Fruit fly (Drosophila melanogaster) whole organism, pupa: ENCODE measurements around the gene CG42268.

Experiments used
- CG10348 ChIP-seq: fragments of 200-800 bp; sonication (Bioruptor generic); IDR thresholded peaks from 2 replicates; pipeline ENCODE4 v1.3.6; 2022; ENCODE audit warnings: missing biosample characterization, missing genetic modification characterization
- CG12605 ChIP-seq: fragments of 200-800 bp; sonication (Bioruptor generic); IDR thresholded peaks from 2 replicates; pipeline ENCODE4 v1.3.6; 2022; ENCODE audit warnings: missing biosample characterization, missing genetic modification characterization
- CG13204 ChIP-seq: fragments of 200-800 bp; sonication (Bioruptor generic); optimal IDR thresholded peaks from 2 replicates; lab custom pipeline; 2018; ENCODE audit warnings: missing biosample characterization, mild to moderate bottlenecking, missing genetic modification characterization, moderate library complexity
- CG14655 ChIP-seq: fragments of 200-800 bp; sonication (Bioruptor generic); optimal IDR thresholded peaks from 3 replicates; lab custom pipeline; 2017; ENCODE audit warnings: mild to moderate bottlenecking, missing biosample characterization, missing genetic modification reagents, missing genetic modification characterization
- CG15710 ChIP-seq: fragments of 200-800 bp; sonication (Bioruptor generic); optimal IDR thresholded peaks from 2 replicates; lab custom pipeline; 2018; ENCODE audit warnings: missing biosample characterization, mild to moderate bottlenecking, missing genetic modification characterization, moderate library complexity
- CG17806 ChIP-seq: fragments of 200-800 bp; sonication (Bioruptor generic); optimal IDR thresholded peaks from 2 replicates; lab custom pipeline; 2018; ENCODE audit warnings: missing biosample characterization, mild to moderate bottlenecking, missing genetic modification characterization, moderate library complexity
- CG32121 ChIP-seq: fragments of 200-800 bp; sonication (Bioruptor generic); IDR thresholded peaks from 2 replicates; pipeline ENCODE4 v1.3.6; 2022; ENCODE audit warnings: missing biosample characterization, missing genetic modification characterization
- CG34367 ChIP-seq: fragments of 200-800 bp; sonication (Bioruptor generic); optimal IDR thresholded peaks from 2 replicates; lab custom pipeline; 2018; ENCODE audit warnings: missing biosample characterization, mild to moderate bottlenecking, missing genetic modification characterization
- CG4496 ChIP-seq: fragments of 200-800 bp; sonication (Bioruptor generic); IDR thresholded peaks from 3 replicates; pipeline ENCODE4 v1.3.6; 2022; ENCODE audit warnings: missing biosample characterization, missing genetic modification characterization
- CG8159 ChIP-seq: fragments of 200-800 bp; sonication (Bioruptor generic); optimal IDR thresholded peaks from 3 replicates; lab custom pipeline; 2018; ENCODE audit warnings: missing biosample characterization, mild to moderate bottlenecking, missing genetic modification characterization, moderate library complexity
- CG8301 ChIP-seq: fragments of 200-800 bp; sonication (Bioruptor generic); optimal IDR thresholded peaks from 2 replicates; lab custom pipeline; 2018; ENCODE audit warnings: missing biosample characterization, mild to moderate bottlenecking, missing genetic modification characterization
- CG9948 ChIP-seq: fragments of 200-800 bp; sonication (Bioruptor generic); optimal IDR thresholded peaks from 2 replicates; lab custom pipeline; 2018; ENCODE audit warnings: missing biosample characterization, mild to moderate bottlenecking, missing genetic modification characterization, moderate library complexity
- D1 ChIP-seq: fragments of 200-800 bp; sonication (Bioruptor generic); optimal IDR thresholded peaks from 2 replicates; lab custom pipeline; 2018; ENCODE audit warnings: missing biosample characterization, mild to moderate bottlenecking, missing genetic modification characterization, moderate library complexity
- EcR ChIP-seq: fragments of 200-800 bp; sonication (Bioruptor generic); optimal IDR thresholded peaks from 3 replicates; lab custom pipeline; 2019; ENCODE audit warnings: missing biosample characterization, missing genetic modification characterization, mild to moderate bottlenecking, moderate library complexity, missing genetic modification reagents
- Ets98B ChIP-seq: fragments of 200-800 bp; sonication (Bioruptor generic); IDR thresholded peaks from 2 replicates; pipeline ENCODE4 v1.3.6; 2022; ENCODE audit warnings: missing biosample characterization, missing genetic modification characterization
- Pif1A ChIP-seq: fragments of 200-800 bp; sonication (Bioruptor generic); optimal IDR thresholded peaks from 3 replicates; lab custom pipeline; 2016; ENCODE audit warnings: missing biosample characterization, missing genetic modification characterization
- Pif1B ChIP-seq: fragments of 200-800 bp; sonication (Bioruptor generic); optimal IDR thresholded peaks from 3 replicates; lab custom pipeline; 2016; ENCODE audit warnings: missing biosample characterization, missing genetic modification characterization
- Snoo ChIP-seq: fragments of 200-800 bp; sonication (Bioruptor generic); optimal IDR thresholded peaks from 3 replicates; lab custom pipeline; 2017; ENCODE audit warnings: missing biosample characterization, mild to moderate bottlenecking, missing genetic modification characterization, inconsistent platforms
- fd96Ca ChIP-seq: fragments of 200-800 bp; sonication (Bioruptor generic); IDR thresholded peaks from 3 replicates; pipeline ENCODE4 v1.3.6; 2022; ENCODE audit warnings: missing biosample characterization, missing genetic modification characterization
- gl ChIP-seq: fragments of 200-800 bp; sonication (Bioruptor generic); optimal IDR thresholded peaks from 2 replicates; lab custom pipeline; 2018; ENCODE audit warnings: missing biosample characterization, mild to moderate bottlenecking, missing genetic modification characterization
- rn ChIP-seq: fragments of 200-800 bp; sonication (Bioruptor generic); IDR thresholded peaks from 2 replicates; pipeline ENCODE4 v1.3.6; 2022; ENCODE audit warnings: missing biosample characterization, missing genetic modification characterization

The CG42268 gene

DNA sequence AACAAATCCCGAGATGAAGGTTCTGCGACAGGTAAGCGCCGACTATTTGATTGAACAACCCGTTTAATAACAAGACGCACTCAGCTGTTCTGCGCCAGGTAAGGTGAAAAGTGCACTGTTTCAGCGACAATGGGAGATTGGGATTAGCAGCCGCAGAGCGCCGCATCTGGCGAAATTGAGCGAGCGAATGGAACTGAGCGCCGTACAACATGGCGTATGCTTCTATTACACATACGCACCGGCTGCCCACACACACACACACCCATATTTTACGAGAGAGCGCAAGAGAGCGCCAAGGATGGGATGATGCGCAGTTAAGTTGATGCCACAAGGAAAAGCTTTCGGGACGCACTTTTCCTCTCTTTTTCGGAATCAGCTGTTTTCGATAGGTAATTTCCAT lies 65.0 kb downstream of the CG42268 start:
- TF ChIP-seq CG14655 (GFP tag; lab: Kevin White, UChicago) (no peak), gl (tag; lab: Kevin White, UChicago) (no peak), CG32121 (GFP tag; lab: Robert Waterston, UW) (no peak), CG34367 (tag; lab: Kevin White, UChicago) (no peak), Snoo (tag; lab: Kevin White, UChicago) (no peak), Pif1A (GFP tag; lab: Kevin White, UChicago) (no peak)

- TF ChIP-seq CG17806 (tag; lab: Kevin White, UChicago) (no peak), Ets98B (no peak), CG34367 (tag; lab: Kevin White, UChicago) (no peak), CG12605 (GFP tag; lab: Robert Waterston, UW) (no peak), Pif1A (GFP tag; lab: Kevin White, UChicago) (no peak), CG14655 (GFP tag; lab: Kevin White, UChicago) (no peak), CG10348 (GFP tag; lab: Robert Waterston, UW) (no peak), CG13204 (GFP tag; lab: Kevin White, UChicago) (no peak), CG9948 (no peak), Pif1B (no peak)
Observed at dm6 chr3L:9694867-9695236, 65.3 kb downstream of the CG42268 start.

DNA sequence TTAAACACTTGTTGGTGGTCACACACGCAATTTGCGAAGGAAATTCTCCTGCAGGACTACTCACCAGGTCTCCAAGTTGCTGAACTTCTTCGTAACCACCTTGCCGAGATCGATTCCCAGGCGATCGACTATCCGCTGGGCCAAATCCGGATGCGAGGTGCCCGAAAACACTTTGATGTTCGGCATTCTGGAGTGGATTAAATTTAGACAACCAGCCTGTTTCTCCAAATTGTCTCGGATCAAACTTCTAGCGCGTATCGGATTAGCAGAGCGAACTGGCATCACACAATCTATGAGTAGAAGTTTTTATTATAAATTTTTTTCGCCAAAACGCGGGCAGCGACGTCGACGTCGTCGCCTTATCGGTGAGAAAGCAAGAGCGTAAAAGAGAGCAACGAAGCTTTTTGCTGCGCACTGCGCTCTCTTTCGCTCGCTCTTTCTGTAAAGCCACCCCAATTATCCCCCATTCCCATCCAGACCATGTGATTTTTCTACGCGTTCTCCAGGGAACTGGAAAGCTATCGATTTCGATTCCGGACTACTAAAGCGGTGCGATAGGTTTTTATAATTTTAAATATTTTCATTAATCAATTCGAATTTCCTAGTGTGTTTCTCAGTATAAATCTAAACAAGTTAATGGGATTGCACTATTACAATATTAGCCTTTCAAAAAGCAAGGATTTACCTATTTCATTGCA lies 65.9 kb downstream of the CG42268 start:
- TF ChIP-seq CG12605 (GFP tag; lab: Robert Waterston, UW) (peak; percentile 40; the same call in 1 of the 2 replicates), Snoo (tag; lab: Kevin White, UChicago) (no peak), Ets98B (peak; percentile 27; the same call in 1 of the 2 replicates), CG4496 (GFP tag; lab: Robert Waterston, UW) (peak; percentile 48; the same call in 1 of the 3 replicates)

DNA sequence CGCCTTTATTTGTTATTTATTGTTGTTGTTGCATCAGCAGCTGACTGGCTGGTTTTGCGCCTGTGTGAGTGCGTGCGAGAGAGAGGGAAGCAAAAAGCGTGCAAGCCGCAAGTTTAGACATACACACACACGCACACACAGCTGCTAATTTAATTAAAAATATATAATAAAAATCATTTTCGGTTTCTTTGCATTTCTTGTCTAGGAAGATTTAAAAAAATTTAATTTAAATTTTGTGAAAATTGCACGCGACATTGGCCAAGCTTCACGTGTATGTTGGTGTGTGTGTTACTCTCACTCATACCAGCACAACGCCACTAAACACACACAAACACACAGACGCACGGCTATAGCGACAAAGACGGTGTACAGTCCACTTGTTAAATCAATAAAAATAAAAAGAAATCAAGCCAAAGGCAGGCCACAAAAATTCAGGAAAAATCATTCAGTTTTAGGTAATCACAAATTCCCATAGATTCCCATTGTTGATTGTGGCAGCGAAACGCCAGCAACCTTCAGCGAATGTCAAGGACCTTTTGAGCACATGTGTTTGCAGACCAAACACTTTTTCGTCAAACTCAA lies 66.6 kb downstream of the CG42268 start:
- peak; percentile 27; the same call in 1 of the 2 replicates for TF ChIP-seq CG32121 (GFP tag; lab: Robert Waterston, UW)
- TF ChIP-seq Ets98B, result no peak; the same call in 1 of the 2 replicates
- peak; percentile 63; the same call in 1 of the 3 replicates for TF ChIP-seq CG4496 (GFP tag; lab: Robert Waterston, UW)

dm6 chr3L:9692892-9693551 lies 67.2 kb downstream of the CG42268 start:
- peak; percentile 73 for TF ChIP-seq CG32121 (GFP tag; lab: Robert Waterston, UW)
- peak; percentile 39; the same call in 1 of the 2 replicates for TF ChIP-seq Ets98B
- TF ChIP-seq CG34367 (tag; lab: Kevin White, UChicago), result peak; percentile 86
- TF ChIP-seq rn (GFP tag; lab: Robert Waterston, UW), result peak; percentile 56; the same call in 1 of the 2 replicates
- peak; percentile 84 for TF ChIP-seq D1 (tag; lab: Kevin White, UChicago)
- TF ChIP-seq CG4496 (GFP tag; lab: Robert Waterston, UW), result peak; percentile 82
- TF ChIP-seq CG8301, result peak; percentile 94
- peak; percentile 93 for TF ChIP-seq Pif1A (GFP tag; lab: Kevin White, UChicago)
- peak; percentile 87; the same call in 2 of the 3 replicates for TF ChIP-seq fd96Ca (GFP tag; lab: Robert Waterston, UW)
- TF ChIP-seq CG15710 (tag; lab: Kevin White, UChicago), result peak; percentile 92
- TF ChIP-seq Pif1B, result peak; percentile 89
- peak; percentile 66 for TF ChIP-seq CG13204 (GFP tag; lab: Kevin White, UChicago)
- TF ChIP-seq CG12605 (GFP tag; lab: Robert Waterston, UW), result no peak
- peak; percentile 95 for TF ChIP-seq CG8159 (tag; lab: Kevin White, UChicago)
- peak; percentile 83 for TF ChIP-seq CG17806 (tag; lab: Kevin White, UChicago)
- peak; percentile 69 for TF ChIP-seq gl (tag; lab: Kevin White, UChicago)
- TF ChIP-seq CG14655 (GFP tag; lab: Kevin White, UChicago), result peak; percentile 97
- TF ChIP-seq CG9948, result peak; percentile 92
- TF ChIP-seq CG10348 (GFP tag; lab: Robert Waterston, UW), result peak; percentile 56; the same call in 1 of the 2 replicates
- TF ChIP-seq EcR, result no peak
- peak; percentile 93 for TF ChIP-seq Snoo (tag; lab: Kevin White, UChicago)

- TF ChIP-seq fd96Ca (GFP tag; lab: Robert Waterston, UW) (no peak), CG32121 (GFP tag; lab: Robert Waterston, UW) (no peak; the same call in 1 of the 2 replicates), D1 (tag; lab: Kevin White, UChicago) (no peak), CG34367 (tag; lab: Kevin White, UChicago) (no peak), Pif1A (GFP tag; lab: Kevin White, UChicago) (no peak), Ets98B (peak; percentile 54; the same call in 1 of the 2 replicates), CG8301 (no peak), CG13204 (GFP tag; lab: Kevin White, UChicago) (no peak), CG17806 (tag; lab: Kevin White, UChicago) (no peak), Snoo (tag; lab: Kevin White, UChicago) (no peak), CG15710 (tag; lab: Kevin White, UChicago) (no peak), CG12605 (GFP tag; lab: Robert Waterston, UW) (peak; percentile 32; the same call in 1 of the 2 replicates), Pif1B (no peak), EcR (peak; percentile 80), CG14655 (GFP tag; lab: Kevin White, UChicago) (no peak), gl (tag; lab: Kevin White, UChicago) (no peak), rn (GFP tag; lab: Robert Waterston, UW) (no peak), CG4496 (GFP tag; lab: Robert Waterston, UW) (no peak), CG10348 (GFP tag; lab: Robert Waterston, UW) (no peak), CG9948 (no peak)
Observed at dm6 chr3L:9692234-9692891, 67.8 kb downstream of the CG42268 start.
